Worm (Caenorhabditis elegans): Measurements from ENCODE around the gene T02H6.9.

DNA sequence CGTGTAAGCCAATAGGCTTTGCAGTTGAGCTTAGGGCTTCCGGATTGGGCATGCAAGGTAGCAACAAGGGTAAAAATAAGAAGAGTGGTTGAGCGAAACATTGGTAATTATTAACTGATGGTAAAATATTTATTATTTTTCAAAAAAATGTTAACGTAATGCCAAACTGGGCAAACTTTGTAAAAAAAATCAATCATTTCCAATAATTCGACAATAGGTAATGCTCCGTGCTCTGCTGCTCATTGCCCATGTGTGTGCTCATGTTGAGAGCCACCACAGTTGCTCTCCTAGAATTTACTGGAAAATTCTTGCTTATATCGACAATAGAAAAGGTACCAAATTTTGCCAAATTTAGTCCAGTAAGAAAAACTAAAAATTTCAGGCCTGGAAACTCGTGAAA is 1.9 kb downstream of the T02H6.9 start, which contains the start of the genes T02H6.10 and T02H6.8:
- TF ChIP-seq ceh-82 (tag; optimal IDR thresholded peaks at IDR 0.05): no peak
- TF ChIP-seq pqm-1 (tag; optimal IDR thresholded peaks at IDR 0.05): no peak
- TF ChIP-seq nfya-1 (tag; optimal IDR thresholded peaks at IDR 0.05; ENCODE audit: insufficient read depth): no peak
- no peak for TF ChIP-seq nhr-43 (tag; optimal IDR thresholded peaks at IDR 0.05; ENCODE audit: poor library complexity, severe bottlenecking)
- TF ChIP-seq egl-5 (tag; optimal IDR thresholded peaks at IDR 0.05): no peak
- no peak for TF ChIP-seq mdl-1 (tag; optimal IDR thresholded peaks at IDR 0.05)

All from whole organism, L3 larva.